Worm (Caenorhabditis elegans) whole organism, L3 larva: ENCODE data around the gene F57C2.5.

ENCODE experiments used
- ceh-16 ChIP-seq: sonication (generic microtip); optimal IDR thresholded peaks from 2 replicates; lab custom pipeline; 2017; ENCODE audit warnings: missing biosample characterization, missing genetic modification characterization
- ceh-28 ChIP-seq: fragments of 150-350 bp; optimal IDR thresholded peaks from 2 replicates; lab custom pipeline; 2014; ENCODE audit warnings: missing biosample characterization, missing genetic modification reagents, missing genetic modification characterization
- elt-1 ChIP-seq: fragments of 150-350 bp; optimal IDR thresholded peaks from 2 replicates; lab custom pipeline; 2014; ENCODE audit warnings: missing biosample characterization, missing genetic modification characterization
- elt-2 ChIP-seq: sonication (generic microtip); optimal IDR thresholded peaks from 2 replicates; lab custom pipeline; 2016; ENCODE audit warnings: missing genetic modification reagents, mild to moderate bottlenecking, missing genetic modification characterization, missing compliant biosample characterization
- fkh-10 ChIP-seq: sonication (generic microtip); optimal IDR thresholded peaks from 2 replicates; lab custom pipeline; 2017; ENCODE audit warnings: missing biosample characterization, missing genetic modification reagents, missing genetic modification characterization
- lin-15B ChIP-seq: fragments of 150-350 bp; optimal IDR thresholded peaks from 2 replicates; lab custom pipeline; 2014; ENCODE audit warnings: missing biosample characterization, missing genetic modification characterization
- nhr-11 ChIP-seq: fragments of 150-350 bp; optimal IDR thresholded peaks from 2 replicates; lab custom pipeline; 2014; ENCODE audit warnings: missing biosample characterization, missing genetic modification characterization
- nhr-12 ChIP-seq: fragments of 150-350 bp; optimal IDR thresholded peaks from 2 replicates; lab custom pipeline; 2014; ENCODE audit warnings: missing biosample characterization, missing genetic modification characterization
- nhr-25 ChIP-seq: sonication (generic microtip); optimal IDR thresholded peaks from 2 replicates; lab custom pipeline; 2017; ENCODE audit warnings: missing biosample characterization, missing genetic modification characterization
- pqm-1 ChIP-seq: fragments of 150-350 bp; optimal IDR thresholded peaks from 2 replicates; lab custom pipeline; 2017; ENCODE audit warnings: missing biosample characterization, missing genetic modification characterization, inconsistent platforms
- sea-2 ChIP-seq: fragments of 150-350 bp; sonication (generic microtip); optimal IDR thresholded peaks from 4 replicates; lab custom pipeline; 2014; ENCODE audit warnings: missing biosample characterization, missing genetic modification reagents, missing genetic modification characterization
- unc-39 ChIP-seq: sonication (generic microtip); optimal IDR thresholded peaks from 4 replicates; lab custom pipeline; 2017; ENCODE audit warnings: missing biosample characterization, missing genetic modification characterization
- unc-62 ChIP-seq: fragments of 150-350 bp; sonication (generic microtip); optimal IDR thresholded peaks from 4 replicates; lab custom pipeline; 2014; ENCODE audit warnings: missing biosample characterization, missing genetic modification reagents, missing genetic modification characterization
- zag-1 ChIP-seq: fragments of 150-350 bp; optimal IDR thresholded peaks from 2 replicates; lab custom pipeline; 2014; ENCODE audit warnings: missing biosample characterization, missing genetic modification characterization
- ztf-11 ChIP-seq: fragments of 150-350 bp; optimal IDR thresholded peaks from 2 replicates; lab custom pipeline; 2014; ENCODE audit warnings: missing biosample characterization, missing genetic modification characterization
- ztf-4 ChIP-seq: fragments of 150-350 bp; optimal IDR thresholded peaks from 2 replicates; lab custom pipeline; 2014; ENCODE audit warnings: missing biosample characterization, missing genetic modification characterization

Gene F57C2.5

ce11 chrII:14479583-14480245 is 48.3 kb downstream of the F57C2.5 start, which contains the start of gene C13B4.1:
C13B4.1 (minus strand) TSS chrII:14479633.
- TF ChIP-seq nhr-12 (no peak), elt-2 (tag; lab: Kevin White, UChicago) (no peak), lin-15B (tag; lab: Kevin White, UChicago) (no peak), zag-1 (tag; lab: Kevin White, UChicago) (no peak), sea-2 (GFP tag; lab: Kevin White, UChicago) (no peak), ztf-11 (tag; lab: Kevin White, UChicago) (no peak), fkh-10 (GFP tag; lab: Kevin White, UChicago) (no peak), ztf-4 (tag; lab: Kevin White, UChicago) (no peak), ceh-28 (tag; lab: Kevin White, UChicago) (no peak), elt-1 (tag; lab: Kevin White, UChicago) (no peak), pqm-1 (tag; lab: Kevin White, UChicago) (no peak), unc-62 (GFP tag; lab: Kevin White, UChicago) (no peak), unc-39 (no peak), ceh-16 (tag; lab: Kevin White, UChicago) (no peak), nhr-11 (tag; lab: Kevin White, UChicago) (no peak), nhr-25 (tag; lab: Kevin White, UChicago) (no peak)
